Worm (Caenorhabditis elegans) whole organism, L3 larva: ENCODE measurements around the gene srj-25.

Source experiments
- R02D3.7 ChIP-seq: fragments of 150-350 bp; optimal IDR thresholded peaks from 2 replicates; lab custom pipeline; 2014; ENCODE audit warnings: missing biosample characterization, missing genetic modification characterization
- ceh-9 ChIP-seq: sonication (generic microtip); optimal IDR thresholded peaks from 2 replicates; lab custom pipeline; 2018; ENCODE audit warnings: missing biosample characterization, missing genetic modification characterization
- daf-12 ChIP-seq: fragments of 150-350 bp; optimal IDR thresholded peaks from 2 replicates; lab custom pipeline; 2014; ENCODE audit warnings: missing biosample characterization, missing genetic modification reagents, missing genetic modification characterization
- elt-2 ChIP-seq: sonication (generic microtip); optimal IDR thresholded peaks from 2 replicates; lab custom pipeline; 2016; ENCODE audit warnings: missing genetic modification reagents, mild to moderate bottlenecking, missing genetic modification characterization, missing compliant biosample characterization
- lin-15B ChIP-seq: fragments of 150-350 bp; optimal IDR thresholded peaks from 2 replicates; lab custom pipeline; 2014; ENCODE audit warnings: missing biosample characterization, missing genetic modification characterization
- mdl-1 ChIP-seq: fragments of 150-350 bp; optimal IDR thresholded peaks from 2 replicates; lab custom pipeline; 2014; ENCODE audit warnings: missing biosample characterization, missing genetic modification characterization
- nhr-12 ChIP-seq: fragments of 150-350 bp; optimal IDR thresholded peaks from 2 replicates; lab custom pipeline; 2014; ENCODE audit warnings: missing biosample characterization, missing genetic modification characterization
- nhr-28 ChIP-seq: fragments of 150-350 bp; optimal IDR thresholded peaks from 2 replicates; lab custom pipeline; 2014; ENCODE audit warnings: missing biosample characterization, missing genetic modification characterization
- nhr-76 ChIP-seq: fragments of 150-350 bp; sonication (generic microtip); optimal IDR thresholded peaks from 5 replicates; lab custom pipeline; 2014; ENCODE audit warnings: missing biosample characterization, missing genetic modification characterization
- pha-4 ChIP-seq: fragments of 150-350 bp; optimal IDR thresholded peaks from 2 replicates; lab custom pipeline; 2014; ENCODE audit warnings: missing biosample characterization, missing genetic modification reagents, missing genetic modification characterization
- snpc-4 ChIP-seq: fragments of 150-350 bp; optimal IDR thresholded peaks from 2 replicates; lab custom pipeline; 2014; ENCODE audit warnings: missing biosample characterization, missing genetic modification characterization
- unc-39 ChIP-seq: sonication (generic microtip); optimal IDR thresholded peaks from 4 replicates; lab custom pipeline; 2017; ENCODE audit warnings: missing biosample characterization, missing genetic modification characterization
- unc-62 ChIP-seq: fragments of 150-350 bp; sonication (generic microtip); optimal IDR thresholded peaks from 4 replicates; lab custom pipeline; 2014; ENCODE audit warnings: missing biosample characterization, missing genetic modification reagents, missing genetic modification characterization
- ztf-11 ChIP-seq: fragments of 150-350 bp; optimal IDR thresholded peaks from 2 replicates; lab custom pipeline; 2014; ENCODE audit warnings: missing biosample characterization, missing genetic modification characterization

- TF ChIP-seq nhr-76 (tag; lab: Kevin White, UChicago) (no peak), daf-12 (tag; lab: Kevin White, UChicago) (no peak), ceh-9 (tag; lab: Kevin White, UChicago) (no peak), unc-39 (tag; lab: Kevin White, UChicago) (no peak), elt-2 (tag; lab: Kevin White, UChicago) (no peak), pha-4 (tag; lab: Kevin White, UChicago) (no peak), unc-62 (GFP tag; lab: Kevin White, UChicago) (no peak), mdl-1 (tag; lab: Kevin White, UChicago) (no peak), ztf-11 (tag; lab: Kevin White, UChicago) (no peak), lin-15B (tag; lab: Kevin White, UChicago) (no peak), snpc-4 (tag; lab: Kevin White, UChicago) (no peak), nhr-28 (tag; lab: Kevin White, UChicago) (no peak), R02D3.7 (tag; lab: Kevin White, UChicago) (no peak), nhr-12 (tag; lab: Kevin White, UChicago) (no peak)
Observed at ce11 chrV:774341-774740, 38.3 kb upstream of the srj-25 start.
